Fruit fly (Drosophila melanogaster): ENCODE measurements around the gene CG13405.

- TF ChIP-seq h (optimal IDR thresholded peaks at IDR 0.05) = no peak
- TF ChIP-seq Myc (optimal IDR thresholded peaks at IDR 0.05) = no peak
- no peak for TF ChIP-seq insv (optimal IDR thresholded peaks at IDR 0.05)
These were observed 20.4 kb upstream of the CG13405 start for dm6 chr3L:95425-96139.

Data from Kc167 (cell line).